Worm (Caenorhabditis elegans): ENCODE results near the gene cpf-1.

cpf-1 gene

ce11 chrII:8646437-8646836 lies 44.2 kb upstream of the cpf-1 start:
- TF ChIP-seq flh-1 (GFP tag; optimal IDR thresholded peaks at IDR 0.05) (no peak), snpc-4 (tag; optimal IDR thresholded peaks at IDR 0.05) (no peak)

ce11 chrII:8643627-8644356 lies 41.6 kb upstream of the cpf-1 start:
- no peak for TF ChIP-seq M03D4.4 (tag; optimal IDR thresholded peaks at IDR 0.05)
- no peak for TF ChIP-seq ceh-83 (GFP tag; optimal IDR thresholded peaks at IDR 0.05)
- TF ChIP-seq zip-8 (tag; optimal IDR thresholded peaks at IDR 0.05), result no peak
- TF ChIP-seq flh-1 (GFP tag; optimal IDR thresholded peaks at IDR 0.05), result no peak
- TF ChIP-seq hlh-1 (tag; optimal IDR thresholded peaks at IDR 0.05), result no peak
- peak; percentile 60 for TF ChIP-seq ces-1 (GFP tag; optimal IDR thresholded peaks at IDR 0.05)
- TF ChIP-seq unc-39 (tag; optimal IDR thresholded peaks at IDR 0.05), result no peak
- peak; percentile 2 for TF ChIP-seq unc-62 (GFP tag; optimal IDR thresholded peaks at IDR 0.05)
- no peak for TF ChIP-seq lsy-2 (tag; optimal IDR thresholded peaks at IDR 0.05)

DNA sequence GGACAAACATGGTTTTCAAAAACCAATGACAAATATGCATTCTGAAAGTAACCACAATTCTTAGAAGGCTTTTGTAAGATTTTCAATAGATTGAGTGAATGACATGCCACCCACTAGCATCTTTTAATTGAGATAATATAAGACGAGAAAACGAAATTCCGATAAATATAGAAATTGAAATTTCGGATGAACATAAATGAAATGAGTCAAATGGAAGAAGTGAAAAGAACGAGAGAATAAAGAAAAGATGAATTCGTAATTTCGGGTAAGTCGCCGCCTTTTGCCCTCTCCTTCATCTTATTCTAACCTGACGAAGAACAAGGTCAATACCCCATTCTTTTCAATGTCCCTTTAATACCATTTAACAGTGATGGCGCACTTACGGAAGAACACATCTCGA lies 40.1 kb upstream of the cpf-1 start:
- TF ChIP-seq blmp-1 (tag; optimal IDR thresholded peaks at IDR 0.05), result peak; percentile 86
- TF ChIP-seq nhr-237 (tag; optimal IDR thresholded peaks at IDR 0.05), result no peak

ce11 chrII:8641131-8641530 lies 38.9 kb upstream of the cpf-1 start, which contains the start of gene D2085.7:
Gene D2085.7, plus strand, starts transcription at chrII:8641381.
- TF ChIP-seq ham-2 (GFP tag; optimal IDR thresholded peaks at IDR 0.05) (peak; percentile 56), lin-32 (GFP tag; optimal IDR thresholded peaks at IDR 0.05) (no peak)

DNA sequence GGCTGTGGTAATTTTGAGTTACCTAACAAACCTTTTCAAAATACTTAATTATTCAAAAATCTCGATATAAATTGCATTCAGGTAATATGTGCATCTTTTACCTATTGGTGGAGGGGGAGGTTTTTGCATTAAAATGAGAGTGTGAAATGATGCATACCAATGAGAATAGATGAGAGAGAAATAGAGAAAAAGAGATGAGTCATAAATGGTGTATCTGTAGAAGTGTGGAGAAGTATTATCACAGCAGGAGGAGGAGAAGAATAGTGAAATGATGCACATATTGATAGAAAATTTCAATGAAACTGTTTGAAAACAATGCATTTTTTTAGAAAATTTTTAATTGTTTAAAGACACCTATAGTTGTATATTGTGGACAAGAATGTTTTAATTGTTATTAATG lies 38.3 kb upstream of the cpf-1 start:
- no peak for TF ChIP-seq lin-32 (GFP tag; optimal IDR thresholded peaks at IDR 0.05)
- TF ChIP-seq nhr-2 (tag; optimal IDR thresholded peaks at IDR 0.05), result no peak
- TF ChIP-seq ceh-83 (GFP tag; optimal IDR thresholded peaks at IDR 0.05), result no peak
- TF ChIP-seq mep-1 (tag; optimal IDR thresholded peaks at IDR 0.05), result no peak
- TF ChIP-seq ztf-11 (tag; optimal IDR thresholded peaks at IDR 0.05), result no peak

ce11 chrII:8639553-8639952 lies 37.3 kb upstream of the cpf-1 start:
- TF ChIP-seq snpc-4 (tag; optimal IDR thresholded peaks at IDR 0.05), result no peak
- TF ChIP-seq nhr-28 (tag; optimal IDR thresholded peaks at IDR 0.05), result no peak
- no peak for TF ChIP-seq nhr-237 (tag; optimal IDR thresholded peaks at IDR 0.05)
- no peak for TF ChIP-seq blmp-1 (tag; optimal IDR thresholded peaks at IDR 0.05)
- no peak for TF ChIP-seq M03D4.4 (tag; optimal IDR thresholded peaks at IDR 0.05)
- no peak for TF ChIP-seq sptf-1 (tag; optimal IDR thresholded peaks at IDR 0.05)
- TF ChIP-seq lin-13 (tag; optimal IDR thresholded peaks at IDR 0.05), result no peak
- TF ChIP-seq mab-5 (tag; optimal IDR thresholded peaks at IDR 0.05), result no peak
- no peak for TF ChIP-seq mls-2 (tag; optimal IDR thresholded peaks at IDR 0.05)
- TF ChIP-seq unc-62 (GFP tag; optimal IDR thresholded peaks at IDR 0.05), result no peak
- TF ChIP-seq ceh-39 (tag; optimal IDR thresholded peaks at IDR 0.05), result no peak
- no peak for TF ChIP-seq hlh-1 (tag; optimal IDR thresholded peaks at IDR 0.05)
- TF ChIP-seq unc-39 (tag; optimal IDR thresholded peaks at IDR 0.05), result no peak
- no peak for TF ChIP-seq mep-1 (tag; optimal IDR thresholded peaks at IDR 0.05)
- TF ChIP-seq tbx-8 (GFP tag; optimal IDR thresholded peaks at IDR 0.05), result no peak
- no peak for TF ChIP-seq elt-1 (tag; optimal IDR thresholded peaks at IDR 0.05; ENCODE audit: borderline replicate concordance, insufficient read depth)
- TF ChIP-seq zip-8 (tag; optimal IDR thresholded peaks at IDR 0.05), result no peak
- TF ChIP-seq pha-4 (tag; optimal IDR thresholded peaks at IDR 0.05), result no peak

DNA sequence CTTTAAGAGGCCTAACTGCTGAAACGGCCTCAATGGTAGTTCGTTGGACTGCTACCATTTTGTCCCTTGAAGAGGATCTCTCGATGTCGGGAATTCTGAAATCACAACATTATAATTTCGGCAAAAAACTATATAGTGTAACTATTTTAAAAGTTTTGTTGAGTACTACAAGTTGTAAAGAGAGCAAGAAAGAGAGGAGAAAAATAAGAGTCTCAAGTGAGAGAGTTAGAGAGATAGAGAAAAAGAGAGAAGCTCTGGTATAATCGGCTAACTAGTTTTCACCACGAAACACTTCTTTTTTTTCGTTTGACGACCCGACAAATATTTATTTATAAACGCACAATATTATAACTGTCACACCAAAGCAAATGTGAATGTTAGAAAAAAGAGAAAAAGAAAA lies 35.4 kb upstream of the cpf-1 start, which contains the start of gene vab-9:
TSS of gene vab-9 (minus strand) at position 101 of the 400 bp plus-strand sequence.
- TF ChIP-seq unc-39 (tag; optimal IDR thresholded peaks at IDR 0.05) (no peak), ces-1 (GFP tag; optimal IDR thresholded peaks at IDR 0.05) (peak; percentile 51), tbx-8 (GFP tag; optimal IDR thresholded peaks at IDR 0.05) (no peak)

DNA sequence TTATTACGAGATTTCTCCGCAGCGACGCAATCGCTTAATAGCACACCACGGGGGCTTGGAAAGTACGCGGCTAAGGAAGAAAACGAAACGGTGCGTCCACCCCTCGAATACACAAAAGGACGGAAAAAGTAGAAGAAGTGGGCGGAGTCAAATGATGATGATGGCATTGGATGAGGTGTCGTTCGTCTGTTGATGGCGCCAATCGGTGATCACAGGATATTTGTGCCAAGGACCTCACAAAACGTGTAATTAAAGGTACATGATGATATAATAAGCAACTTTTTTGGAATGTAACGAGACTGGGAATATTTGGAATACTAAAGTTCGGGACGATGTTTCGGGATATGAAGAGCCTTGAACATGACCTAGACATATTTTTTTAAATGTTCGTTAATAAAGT lies 32.1 kb upstream of the cpf-1 start, which contains the start of gene cutl-12:
TSS of gene cutl-12 (minus strand) at position 101 of the 400 bp plus-strand sequence.
- no peak for TF ChIP-seq M03D4.4 (tag; optimal IDR thresholded peaks at IDR 0.05)
